Fruit fly (Drosophila melanogaster) whole organism, larva: ENCODE results near the gene CG33791.
A peak's percentile ranks its signal among the peaks of the same experiment; 100 is the strongest.

Experiments used
- noc ChIP-seq: fragments of 200-800 bp; sonication (Bioruptor generic); optimal IDR thresholded peaks from 3 replicates; lab custom pipeline; 2019; ENCODE audit warnings: missing biosample characterization, mild to moderate bottlenecking, missing genetic modification characterization, moderate library complexity

Gene CG33791

DNA sequence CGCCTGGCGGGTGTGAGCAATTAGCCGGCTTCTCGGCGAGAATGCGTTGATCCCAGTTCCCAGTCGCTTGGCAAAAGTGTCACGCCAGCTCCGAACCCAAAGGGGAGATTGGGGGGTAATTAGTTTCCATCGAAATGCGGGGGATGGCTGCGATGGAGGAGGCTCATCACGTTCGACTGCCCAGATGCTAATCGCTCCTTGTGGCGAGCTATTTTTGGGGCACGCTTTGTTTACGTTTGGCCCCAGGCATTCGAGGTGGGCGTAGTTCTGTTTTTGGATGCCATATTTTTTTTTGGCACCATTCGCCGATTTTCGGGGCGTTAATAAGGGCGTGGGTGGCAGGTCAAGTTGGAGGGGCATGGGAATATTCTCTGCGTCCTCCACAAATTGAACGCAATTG lies 22.6 kb upstream of the CG33791 start:
- no peak for TF ChIP-seq noc (tag; lab: Kevin White, UChicago)

DNA sequence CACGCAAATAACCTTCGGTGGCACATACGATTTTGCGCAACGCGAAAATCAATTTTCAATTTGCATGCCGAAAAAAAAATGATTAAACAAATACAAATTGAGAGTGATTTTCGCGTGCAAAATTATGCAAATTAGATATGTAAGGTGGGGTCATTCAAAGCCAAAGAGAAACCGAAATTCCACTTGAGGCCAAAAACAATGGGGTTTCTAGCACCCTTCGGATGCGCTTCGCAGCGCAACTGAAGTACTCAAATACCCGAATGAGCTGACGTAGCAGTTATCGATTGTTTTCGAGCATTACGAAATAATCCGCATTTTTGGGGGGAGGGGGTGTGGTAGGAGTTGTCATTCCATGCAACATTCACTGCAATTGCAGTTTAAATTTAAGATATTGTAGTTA lies 21.9 kb upstream of the CG33791 start:
- TF ChIP-seq noc (tag; lab: Kevin White, UChicago): no peak

DNA sequence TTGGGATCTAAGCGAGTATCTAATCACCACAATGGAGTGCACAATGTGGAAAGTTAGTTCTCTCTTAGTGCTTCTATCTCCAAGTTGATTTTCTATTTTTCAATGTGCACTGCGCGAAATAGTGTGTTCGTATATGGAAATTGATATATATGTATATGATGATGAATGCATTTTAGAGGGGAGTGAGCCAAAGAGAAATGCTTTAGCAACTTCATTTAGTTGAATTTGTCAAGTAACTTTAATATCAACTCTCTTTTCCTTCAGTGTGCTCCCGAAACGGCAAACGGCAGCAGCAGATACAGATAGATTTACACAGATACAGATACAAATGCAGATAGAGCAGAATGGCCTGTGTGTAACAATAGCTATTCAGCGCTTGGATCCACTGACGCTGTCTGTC lies 18.8 kb upstream of the CG33791 start:
- TF ChIP-seq noc (tag; lab: Kevin White, UChicago): no peak

DNA sequence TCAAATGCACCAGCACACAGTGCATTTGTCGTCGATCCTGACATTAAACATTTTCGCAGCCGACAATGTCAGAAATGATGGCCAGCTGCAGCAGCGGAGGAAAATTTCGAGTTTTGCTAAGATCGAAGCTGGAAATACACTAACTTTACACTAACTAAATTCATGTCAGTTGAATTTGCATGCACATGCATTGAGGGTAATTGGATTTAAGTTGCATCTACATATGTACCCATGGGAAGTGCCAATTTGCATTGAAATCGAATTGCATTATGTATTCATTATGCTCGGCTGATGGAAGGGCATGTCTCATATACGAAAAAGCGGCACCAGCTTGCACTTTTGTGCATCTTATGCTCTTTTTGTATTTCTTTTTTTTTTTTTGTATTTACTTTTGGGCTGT lies 18.0 kb upstream of the CG33791 start:
- no peak for TF ChIP-seq noc (tag; lab: Kevin White, UChicago)

DNA sequence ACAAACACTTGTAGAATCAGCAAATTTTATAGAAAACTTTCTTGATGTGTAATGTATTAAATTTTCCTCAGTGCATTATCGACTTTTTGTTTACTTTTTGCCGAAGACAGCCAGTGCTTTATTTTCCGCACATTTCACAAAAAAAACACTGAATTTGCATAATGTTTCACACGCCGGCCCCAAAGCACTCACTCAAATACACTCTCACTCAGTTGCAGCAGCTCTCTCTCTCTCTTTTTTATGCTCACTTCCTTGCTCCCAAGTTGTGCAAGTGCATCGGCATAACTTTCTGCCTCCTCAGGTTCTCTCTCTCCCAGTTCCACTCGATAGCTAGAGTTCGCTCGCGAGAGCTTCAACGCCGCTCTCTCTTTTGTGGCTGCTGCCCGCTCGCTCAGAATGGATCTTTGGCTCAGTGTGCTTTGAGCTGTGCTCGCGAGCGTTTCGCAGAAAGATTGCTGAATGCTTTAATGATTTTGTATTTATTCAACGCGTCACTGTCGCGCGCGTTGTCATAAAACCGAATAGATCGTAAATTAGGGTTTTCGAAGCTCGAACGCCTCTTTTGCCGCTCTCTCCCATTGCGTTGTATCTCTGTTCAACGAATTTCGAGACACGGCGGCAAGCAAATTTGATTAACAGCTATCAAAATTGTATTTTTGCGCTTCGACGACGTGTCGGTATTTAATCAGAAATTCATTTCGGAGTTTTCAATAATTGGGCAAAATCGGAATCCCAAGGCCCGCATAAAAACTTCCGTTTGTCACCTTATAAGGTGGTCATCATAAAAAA lies 16.3 kb upstream of the CG33791 start:
- TF ChIP-seq noc (tag; lab: Kevin White, UChicago): peak; percentile 70

DNA sequence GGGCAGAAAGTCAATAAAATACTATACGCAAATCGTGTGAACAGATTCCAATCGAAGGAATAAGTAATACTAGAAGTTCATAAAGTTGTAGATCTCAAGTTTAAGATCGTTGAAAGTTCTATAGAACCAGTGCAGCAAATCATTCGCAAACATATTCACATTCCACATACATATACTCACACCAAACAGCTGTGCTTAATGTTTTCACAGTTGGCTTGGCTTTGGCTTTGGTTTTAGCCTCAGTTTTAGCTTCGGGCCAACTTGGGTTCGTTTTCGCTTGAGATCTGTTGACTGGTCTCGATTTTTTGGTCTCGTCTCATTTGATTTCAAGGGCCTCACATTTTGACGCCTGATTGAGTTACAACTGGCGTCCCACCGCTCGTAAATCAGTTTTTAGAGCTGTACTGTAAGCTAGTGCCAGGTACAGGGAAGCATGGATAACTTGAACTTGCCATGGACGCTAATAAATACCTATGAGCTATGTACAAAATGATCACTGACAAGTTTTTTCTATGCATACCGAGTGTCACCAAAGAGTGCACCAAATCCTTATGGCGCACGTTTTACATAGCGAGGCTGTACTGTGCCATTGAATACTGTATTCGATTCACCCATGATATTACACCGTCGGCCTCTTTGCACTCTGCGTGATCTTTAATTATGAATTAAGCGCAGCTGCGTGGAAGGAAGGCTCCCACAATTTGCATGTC lies 15.5 kb upstream of the CG33791 start:
- TF ChIP-seq noc (tag; lab: Kevin White, UChicago): peak; percentile 57

DNA sequence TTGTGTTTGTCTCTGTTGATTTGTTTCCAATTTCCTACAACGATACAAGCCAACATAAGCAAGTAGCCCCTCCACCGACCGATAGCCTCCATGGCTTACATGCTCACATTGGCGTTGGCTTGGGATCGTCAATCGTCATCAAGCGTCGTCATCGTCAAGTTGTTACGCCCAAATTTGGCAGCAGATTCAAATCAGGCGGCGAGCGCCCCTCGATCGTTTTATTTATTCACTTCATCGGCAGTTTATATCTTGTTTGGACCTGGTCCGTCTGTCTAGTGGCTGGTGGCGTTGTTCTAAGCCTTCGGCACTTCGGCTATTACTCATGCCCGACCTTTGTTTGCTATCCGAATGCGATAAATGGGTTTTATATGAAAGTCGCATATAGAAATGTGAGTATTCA lies 12.6 kb upstream of the CG33791 start:
- no peak for TF ChIP-seq noc (tag; lab: Kevin White, UChicago)

DNA sequence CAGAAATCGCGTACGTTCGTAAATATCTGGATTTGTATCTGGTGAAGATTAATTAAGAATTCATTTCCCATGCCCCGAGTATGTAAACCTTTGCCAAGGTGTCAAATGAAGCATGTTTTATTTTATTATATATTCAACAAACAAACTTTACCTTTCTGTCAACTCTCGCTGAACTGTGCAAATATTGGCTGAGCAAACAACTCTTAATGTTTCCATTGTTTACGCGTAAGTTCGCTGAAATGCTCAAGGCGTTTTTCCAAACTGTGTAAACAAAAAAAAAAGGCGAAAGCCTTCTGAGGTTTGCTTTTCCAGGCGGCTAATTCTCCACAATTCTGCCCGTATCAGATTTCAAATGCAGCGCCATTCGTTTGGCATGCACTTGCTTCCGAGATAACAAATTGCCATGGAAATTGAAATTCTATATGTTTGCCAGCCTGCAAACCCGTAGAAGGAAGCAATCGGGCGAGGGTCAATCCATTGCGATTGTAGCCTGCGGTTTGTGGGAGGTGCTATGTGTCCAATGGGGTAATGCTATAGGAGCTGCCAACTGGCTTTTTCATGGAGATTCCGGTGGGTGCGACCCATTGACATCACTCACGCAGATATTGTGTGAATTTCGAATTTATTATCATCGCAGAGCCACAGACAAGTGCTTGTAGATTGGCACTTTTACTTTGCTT lies 10.9 kb upstream of the CG33791 start:
- TF ChIP-seq noc (tag; lab: Kevin White, UChicago): peak; percentile 86

DNA sequence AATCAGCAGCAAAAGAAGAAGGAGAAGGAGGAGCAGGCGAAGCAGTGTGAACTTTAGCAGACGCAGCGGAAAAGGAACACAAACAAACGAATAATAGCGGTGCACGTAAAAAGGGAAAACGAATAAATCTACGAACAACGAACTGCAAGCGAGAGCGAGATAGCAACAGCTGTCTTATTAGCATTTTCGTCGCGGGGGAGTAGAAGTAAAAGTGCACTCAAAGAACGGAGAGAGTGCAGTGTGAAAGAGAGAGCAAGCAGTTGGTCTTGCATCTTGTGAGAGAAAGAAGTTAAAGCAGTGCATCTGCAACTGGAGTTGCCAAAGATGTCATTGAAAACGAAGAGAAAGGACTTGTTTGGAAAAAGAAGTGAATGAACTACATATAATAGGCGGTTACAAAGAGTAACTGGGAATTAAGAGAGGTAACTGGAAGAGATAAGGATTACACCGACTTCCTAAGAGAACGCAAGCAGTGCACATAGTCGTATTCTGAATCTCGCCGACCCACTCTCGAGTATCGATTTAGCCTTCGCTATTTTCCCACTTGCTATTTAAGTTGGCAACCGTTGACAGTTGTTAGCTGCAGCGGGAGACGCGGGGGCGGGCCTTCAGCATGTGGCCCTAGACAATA lies 9.8 kb upstream of the CG33791 start:
- TF ChIP-seq noc (tag; lab: Kevin White, UChicago): no peak

DNA sequence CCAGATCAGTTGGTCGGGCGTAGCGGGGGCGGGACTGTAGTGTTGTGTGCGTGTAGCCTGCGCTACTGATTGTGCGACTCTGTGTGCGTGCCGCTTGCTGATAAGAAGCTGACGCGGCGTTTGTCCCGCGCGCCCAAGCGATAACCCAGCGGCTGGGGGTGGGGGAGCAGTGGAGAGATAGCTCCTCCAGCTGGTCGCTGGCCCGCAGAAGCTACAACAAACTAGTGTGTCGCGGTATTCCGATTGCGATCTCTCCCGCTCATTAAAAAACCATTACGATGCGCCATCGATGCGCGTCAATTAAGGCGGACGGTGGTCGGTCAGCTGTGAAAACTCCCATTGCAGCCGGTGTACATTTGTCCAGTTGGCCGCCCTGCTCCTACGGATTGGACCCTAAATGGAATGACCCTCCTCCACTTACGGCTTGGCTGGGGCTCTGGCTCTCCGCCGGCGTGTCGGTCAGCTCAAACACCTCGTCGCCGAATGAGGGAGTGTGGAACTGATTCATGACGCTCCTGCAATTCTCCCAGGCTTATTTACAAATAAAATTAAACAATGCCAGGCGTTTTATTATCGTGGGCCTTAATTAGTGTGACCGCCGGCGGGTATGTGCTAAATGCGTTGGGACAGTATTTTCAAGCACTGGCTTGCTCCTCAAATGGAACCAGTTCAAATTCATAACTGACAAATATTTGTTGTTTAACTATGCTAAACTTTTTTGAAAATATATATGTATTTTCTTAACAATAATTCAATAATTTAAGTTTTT lies 506 bp upstream of the CG33791 start, which contains the start of gene CG12104:
CG12104 (minus strand) TSS at position 611 of the 769 bp plus-strand sequence.
- TF ChIP-seq noc (tag; lab: Kevin White, UChicago): peak; percentile 80

DNA sequence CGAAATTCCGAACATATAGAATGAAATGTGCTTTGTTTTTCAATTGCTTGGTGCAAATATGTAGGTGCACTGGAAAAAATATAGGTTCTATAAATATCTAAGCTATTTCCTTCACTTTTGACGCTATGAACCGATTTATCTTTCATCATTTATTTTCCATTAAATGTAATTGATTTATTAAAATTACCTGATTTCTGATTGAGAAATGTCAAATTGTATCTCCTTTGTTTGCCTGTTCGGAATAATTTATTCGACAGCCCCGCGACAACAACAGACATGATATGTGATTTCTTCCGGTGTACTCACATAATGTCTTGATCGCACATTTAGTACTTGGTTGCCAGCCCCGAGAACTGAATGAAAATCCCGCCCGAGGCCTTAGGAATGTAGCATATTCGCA lies 6.9 kb downstream of the CG33791 start:
- no peak for TF ChIP-seq noc (tag; lab: Kevin White, UChicago)

DNA sequence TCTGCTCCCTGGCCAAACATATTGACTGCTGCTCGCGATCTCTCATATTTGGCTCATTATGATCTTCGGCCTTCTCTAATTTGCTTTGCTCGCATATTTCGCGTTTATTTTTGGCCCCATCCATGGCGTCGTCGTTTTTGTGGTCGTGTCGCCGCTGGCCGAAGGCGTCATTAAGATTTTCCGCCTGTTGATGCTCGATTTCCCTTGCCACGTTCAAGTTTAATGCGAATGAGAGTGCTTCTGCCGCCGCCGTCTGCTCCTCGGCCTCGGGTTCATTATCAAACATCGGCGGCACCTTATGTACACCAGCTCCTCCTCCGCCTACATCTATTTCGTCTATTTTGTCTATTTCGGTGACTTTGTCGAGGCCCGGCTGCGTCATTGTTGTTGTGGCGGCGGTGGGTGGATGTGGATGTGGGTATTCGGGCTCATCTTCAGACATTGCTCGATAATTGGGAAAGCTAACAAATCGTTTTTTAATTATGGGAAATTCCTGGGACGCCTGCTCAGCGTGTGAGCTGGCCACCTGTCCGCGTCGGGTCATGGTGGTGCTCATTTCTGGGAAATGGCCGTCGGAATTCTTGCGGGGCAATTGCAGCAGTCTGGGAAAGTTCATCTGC lies 11.8 kb downstream of the CG33791 start:
- no peak for TF ChIP-seq noc (tag; lab: Kevin White, UChicago)

DNA sequence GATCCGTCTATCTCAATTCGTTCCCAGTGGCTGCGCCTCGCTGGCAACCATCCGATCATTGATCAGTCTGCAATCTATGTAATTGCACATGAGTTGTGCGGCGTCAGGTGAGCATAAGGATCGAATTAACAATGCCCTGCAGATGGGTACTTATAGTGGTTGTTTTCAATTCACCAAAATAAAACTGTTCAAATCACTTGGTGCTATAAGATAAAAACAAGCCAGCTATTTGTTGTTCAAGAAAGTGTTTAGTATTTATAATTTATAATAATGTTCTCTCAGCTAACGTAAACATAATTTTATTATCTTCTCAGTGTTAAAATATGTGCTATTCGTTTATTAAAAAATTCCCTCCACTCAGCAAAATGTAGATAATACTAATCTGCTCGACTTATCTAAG lies 12.9 kb downstream of the CG33791 start, which contains the start of gene CG12105:
CG12105 (minus strand) TSS at position 101 of the 400 bp plus-strand sequence.
- TF ChIP-seq noc (tag; lab: Kevin White, UChicago): no peak

DNA sequence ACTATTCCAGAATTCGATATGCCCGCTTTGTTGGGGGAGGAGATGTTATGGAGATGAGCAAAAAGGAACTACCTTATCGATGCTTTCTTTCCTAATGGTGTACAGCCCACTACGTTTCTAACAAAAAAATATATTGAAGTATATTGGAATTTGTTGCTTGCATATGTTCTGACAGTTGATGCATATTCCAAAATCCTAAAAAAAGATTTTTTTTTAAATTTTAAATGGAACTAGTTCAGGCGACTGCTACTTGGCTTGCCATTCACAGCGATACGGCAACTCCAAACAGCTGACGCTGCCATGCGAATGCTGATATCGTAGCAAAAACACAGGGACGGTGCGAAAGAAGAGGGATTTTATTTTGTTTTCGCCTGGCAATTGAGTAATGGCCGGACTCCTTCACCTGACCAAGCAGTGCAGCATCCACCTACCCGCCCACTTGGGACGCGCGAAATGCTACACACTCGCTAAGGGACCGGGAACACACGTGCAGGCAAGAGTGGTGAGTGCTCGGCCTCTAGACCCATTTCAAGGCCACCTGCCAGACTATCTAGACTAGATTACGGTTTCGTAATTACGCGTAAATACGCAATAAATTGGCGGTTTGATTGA lies 15.5 kb downstream of the CG33791 start, which contains the start of the genes CG13926, ABCB7 and CG33230:
CG13926 (minus strand) TSS at position 43 of the 612 bp plus-strand sequence.
ABCB7 (plus strand) TSS at position 299 of the 612 bp plus-strand sequence.
CG33230 (plus strand) TSS at position 299 of the 612 bp plus-strand sequence.
- peak; percentile 69 for TF ChIP-seq noc (tag; lab: Kevin White, UChicago)
